Worm (Caenorhabditis elegans) whole organism, early embryonic: Measurements from ENCODE around the gene dod-6.

ENCODE experiments used
- B0310.2 ChIP-seq: sonication (generic microtip); optimal IDR thresholded peaks from 2 replicates; lab custom pipeline; 2016; ENCODE audit warnings: mild to moderate bottlenecking, missing genetic modification characterization, missing compliant biosample characterization
- F13C5.2 ChIP-seq: sonication (generic microtip); optimal IDR thresholded peaks from 2 replicates; lab custom pipeline; 2017; ENCODE audit warnings: mild to moderate bottlenecking, missing genetic modification characterization, inconsistent platforms, missing compliant biosample characterization
- aly-1 ChIP-seq: sonication (generic microtip); optimal IDR thresholded peaks from 2 replicates; lab custom pipeline; 2016; ENCODE audit warnings: missing genetic modification characterization, missing compliant biosample characterization
- ama-1 ChIP-seq: fragments of 150-350 bp; optimal IDR thresholded peaks from 2 replicates; lab custom pipeline; 2014
- ceh-13 ChIP-seq: fragments of 200-800 bp; sonication (Bioruptor generic); optimal IDR thresholded peaks from 2 replicates; lab custom pipeline; 2018; ENCODE audit warnings: mild to moderate bottlenecking, missing genetic modification characterization, missing compliant biosample characterization
- ets-7 ChIP-seq: sonication (generic microtip); optimal IDR thresholded peaks from 2 replicates; lab custom pipeline; 2016; ENCODE audit warnings: missing genotype, missing genetic modification characterization, missing compliant biosample characterization
- flt-1 ChIP-seq: fragments of 200-800 bp; sonication (Bioruptor generic); IDR thresholded peaks from 2 replicates; pipeline ENCODE4 v1.3.6; 2022; ENCODE audit warnings: missing genetic modification characterization, missing compliant biosample characterization
- hmg-4 ChIP-seq: fragments of 200-800 bp; sonication (Bioruptor generic); optimal IDR thresholded peaks from 2 replicates; lab custom pipeline; 2018; ENCODE audit warnings: mild to moderate bottlenecking, missing genetic modification characterization, missing compliant biosample characterization
- pes-1 ChIP-seq: fragments of 200-800 bp; sonication (Bioruptor generic); IDR thresholded peaks from 2 replicates; pipeline ENCODE4 v1.3.6; 2022; ENCODE audit warnings: missing genetic modification reagents, missing genetic modification characterization, missing compliant biosample characterization
- scrt-1 ChIP-seq: fragments of 200-800 bp; sonication (Bioruptor generic); IDR thresholded peaks from 2 replicates; pipeline ENCODE4 v1.3.6; 2022; ENCODE audit warnings: missing genetic modification characterization, missing compliant biosample characterization
- sea-1 ChIP-seq: fragments of 200-800 bp; sonication (Bioruptor generic); conservative IDR thresholded peaks from 2 replicates; pipeline ENCODE4 v1.3.6; 2022; ENCODE audit warnings: missing genetic modification characterization, missing compliant biosample characterization
- tbx-11 ChIP-seq: fragments of 200-800 bp; sonication (Bioruptor generic); IDR thresholded peaks from 2 replicates; pipeline ENCODE4 v1.3.6; 2022; ENCODE audit warnings: missing genetic modification characterization, missing compliant biosample characterization
- tbx-37 ChIP-seq: fragments of 200-800 bp; sonication (Bioruptor generic); conservative IDR thresholded peaks from 2 replicates; pipeline ENCODE4 v1.3.6; 2022; ENCODE audit warnings: missing genetic modification reagents, missing genetic modification characterization, missing compliant biosample characterization
- tra-4 ChIP-seq: sonication (generic microtip); optimal IDR thresholded peaks from 2 replicates; lab custom pipeline; 2017; ENCODE audit warnings: missing genetic modification characterization, missing compliant biosample characterization

ce11 chrIII:10201235-10201634 lies 3.7 kb downstream of the dod-6 start, which contains the start of the genes T20G5.13 and T20G5.12:
- TF ChIP-seq scrt-1 (GFP tag; lab: Robert Waterston, UW) (no peak), F13C5.2 (tag; lab: Kevin White, UChicago) (no peak), ama-1 (no peak), tra-4 (tag; lab: Kevin White, UChicago) (no peak), ets-7 (no peak), flt-1 (GFP tag; lab: Robert Waterston, UW) (no peak), B0310.2 (tag; lab: Kevin White, UChicago) (no peak), pes-1 (GFP tag; lab: Robert Waterston, UW) (no peak), sea-1 (GFP tag; lab: Robert Waterston, UW) (no peak), ceh-13 (GFP tag; lab: Kevin White, UChicago) (no peak), tbx-37 (GFP tag; lab: Robert Waterston, UW) (no peak), aly-1 (tag; lab: Kevin White, UChicago) (no peak), tbx-11 (GFP tag; lab: Robert Waterston, UW) (no peak), hmg-4 (no peak)
